Worm (Caenorhabditis elegans): ENCODE data around the gene F38B6.4.

Gene F38B6.4

ce11 chrX:6674333-6674919, at the start of gene F38B6.4:
Gene F38B6.4 (plus strand): TSS chrX:6674869.
- TF ChIP-seq blmp-1 (tag; optimal IDR thresholded peaks at IDR 0.05) (no peak), ztf-11 (tag; optimal IDR thresholded peaks at IDR 0.05) (no peak), elt-1 (tag; optimal IDR thresholded peaks at IDR 0.05; ENCODE audit: borderline replicate concordance, insufficient read depth) (no peak), lin-32 (GFP tag; optimal IDR thresholded peaks at IDR 0.05) (no peak), cnd-1 (tag; optimal IDR thresholded peaks at IDR 0.05) (no peak), unc-62 (GFP tag; optimal IDR thresholded peaks at IDR 0.05) (no peak), nhr-2 (tag; optimal IDR thresholded peaks at IDR 0.05) (no peak)

DNA sequence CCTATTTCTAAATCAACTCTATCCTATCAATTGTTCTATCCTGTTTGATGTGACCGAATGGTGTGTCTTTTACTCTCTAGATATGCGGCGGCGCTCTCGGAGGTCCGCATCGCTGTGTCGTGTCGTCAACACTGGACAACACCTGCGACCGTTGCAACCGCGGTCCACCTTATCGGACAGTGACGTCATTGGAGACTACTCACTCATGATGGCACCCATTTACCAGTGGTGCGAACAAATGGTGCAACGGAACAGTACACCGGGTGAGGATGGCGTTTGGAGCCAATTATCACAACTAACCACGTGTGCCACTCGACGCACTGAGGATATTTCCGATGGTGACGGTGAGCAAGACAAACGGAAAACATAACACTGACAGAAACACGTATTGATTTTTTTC, 49.4 kb upstream of the F38B6.4 start:
- TF ChIP-seq ceh-83 (GFP tag; optimal IDR thresholded peaks at IDR 0.05) (no peak), nhr-237 (tag; optimal IDR thresholded peaks at IDR 0.05) (no peak), lin-32 (GFP tag; optimal IDR thresholded peaks at IDR 0.05) (peak; percentile 34), zip-8 (tag; optimal IDR thresholded peaks at IDR 0.05) (no peak), drap-1 (GFP tag; optimal IDR thresholded peaks at IDR 0.05) (peak; percentile 32), nhr-12 (tag; optimal IDR thresholded peaks at IDR 0.05) (peak; percentile 4), ceh-39 (tag; optimal IDR thresholded peaks at IDR 0.05) (peak; percentile 16), unc-39 (tag; optimal IDR thresholded peaks at IDR 0.05) (no peak), lsy-2 (tag; optimal IDR thresholded peaks at IDR 0.05) (no peak), nhr-2 (tag; optimal IDR thresholded peaks at IDR 0.05) (peak; percentile 77), ces-1 (GFP tag; optimal IDR thresholded peaks at IDR 0.05) (no peak), sptf-1 (tag; optimal IDR thresholded peaks at IDR 0.05) (no peak), flh-1 (GFP tag; optimal IDR thresholded peaks at IDR 0.05) (no peak)

DNA sequence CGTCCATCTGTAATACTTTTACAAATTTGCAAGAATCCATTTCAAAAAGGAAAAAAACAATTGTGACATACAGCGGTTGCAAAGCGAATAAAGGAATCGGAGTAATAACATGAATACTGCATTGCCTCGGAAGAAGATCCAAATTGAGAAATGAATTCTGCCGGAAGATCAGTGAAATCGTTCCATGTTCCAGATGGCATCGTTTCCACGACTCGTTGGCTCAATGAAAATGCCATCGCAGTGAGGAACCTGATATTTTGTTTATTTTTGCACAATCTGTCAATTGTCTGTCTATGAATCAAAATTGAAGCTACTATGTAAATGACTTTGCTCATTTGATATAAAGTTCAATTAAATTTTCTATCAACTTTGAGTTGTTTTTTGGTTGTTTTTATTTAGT, 44.0 kb upstream of the F38B6.4 start:
- no peak for TF ChIP-seq mls-2 (tag; optimal IDR thresholded peaks at IDR 0.05)
- no peak for TF ChIP-seq lin-32 (GFP tag; optimal IDR thresholded peaks at IDR 0.05)
- TF ChIP-seq cnd-1 (tag; optimal IDR thresholded peaks at IDR 0.05): no peak

DNA sequence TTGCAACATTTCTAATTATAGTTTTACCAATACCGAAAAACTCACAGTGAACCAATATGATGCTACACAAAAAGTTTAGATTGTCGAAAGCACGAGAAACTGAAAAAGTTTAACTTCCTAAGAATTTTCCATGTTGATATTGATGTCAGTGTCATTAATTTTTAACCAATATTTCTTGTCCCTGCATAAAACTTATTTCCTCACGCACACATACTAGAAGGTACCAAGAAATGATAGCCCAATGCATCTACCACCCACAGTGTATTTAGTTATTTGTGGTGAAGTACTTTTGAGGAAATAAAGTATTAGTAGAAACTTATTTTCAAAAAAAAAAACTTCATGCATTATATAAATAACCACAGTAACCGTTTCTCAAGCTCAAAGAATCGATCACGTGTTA, 43.2 kb upstream of the F38B6.4 start, which contains the start of gene aexr-2:
TSS of gene aexr-2 (minus strand) at position 101 of the 400 bp plus-strand sequence.
- TF ChIP-seq lin-13 (tag; optimal IDR thresholded peaks at IDR 0.05) (no peak), unc-39 (tag; optimal IDR thresholded peaks at IDR 0.05) (no peak), flh-1 (GFP tag; optimal IDR thresholded peaks at IDR 0.05) (no peak), blmp-1 (tag; optimal IDR thresholded peaks at IDR 0.05) (no peak), mep-1 (tag; optimal IDR thresholded peaks at IDR 0.05) (no peak), unc-120 (tag; optimal IDR thresholded peaks at IDR 0.05; ENCODE audit: poor library complexity, severe bottlenecking) (no peak)

- no peak for TF ChIP-seq sptf-1 (tag; optimal IDR thresholded peaks at IDR 0.05)
- no peak for TF ChIP-seq mep-1 (tag; optimal IDR thresholded peaks at IDR 0.05)
- TF ChIP-seq M03D4.4 (tag; optimal IDR thresholded peaks at IDR 0.05): no peak
- TF ChIP-seq lin-32 (GFP tag; optimal IDR thresholded peaks at IDR 0.05): no peak
- TF ChIP-seq pha-4 (tag; optimal IDR thresholded peaks at IDR 0.05): no peak
- no peak for TF ChIP-seq ceh-39 (tag; optimal IDR thresholded peaks at IDR 0.05)
- no peak for TF ChIP-seq nhr-76 (tag; optimal IDR thresholded peaks at IDR 0.05)
- no peak for TF ChIP-seq unc-120 (tag; optimal IDR thresholded peaks at IDR 0.05; ENCODE audit: poor library complexity, severe bottlenecking)
- no peak for TF ChIP-seq zip-8 (tag; optimal IDR thresholded peaks at IDR 0.05)
- TF ChIP-seq cnd-1 (tag; optimal IDR thresholded peaks at IDR 0.05): no peak
- TF ChIP-seq lsy-2 (tag; optimal IDR thresholded peaks at IDR 0.05): no peak
- no peak for TF ChIP-seq ztf-11 (tag; optimal IDR thresholded peaks at IDR 0.05)
- no peak for TF ChIP-seq mab-5 (tag; optimal IDR thresholded peaks at IDR 0.05)
Observed at ce11 chrX:6635173-6635572, 39.5 kb upstream of the F38B6.4 start, which contains the start of gene aexr-1. Gene aexr-1 (minus strand): TSS chrX:6635273.

ce11 chrX:6637933-6638332, 36.7 kb upstream of the F38B6.4 start:
- TF ChIP-seq zip-8 (tag; optimal IDR thresholded peaks at IDR 0.05) (no peak), pha-4 (tag; optimal IDR thresholded peaks at IDR 0.05) (no peak), ceh-43 (GFP tag; optimal IDR thresholded peaks at IDR 0.05) (no peak)
